Fruit fly (Drosophila melanogaster) whole organism, prepupa: ENCODE measurements around the gene Cralbp.

Experiments used
- Blimp-1 ChIP-seq: fragments of 200-800 bp; sonication (Bioruptor generic); optimal IDR thresholded peaks from 3 replicates; lab custom pipeline; 2017; ENCODE audit warnings: missing biosample characterization, missing genetic modification characterization, mild to moderate bottlenecking, moderate library complexity, missing genetic modification reagents
- CG10631 ChIP-seq: fragments of 200-800 bp; sonication (Bioruptor generic); optimal IDR thresholded peaks from 2 replicates; lab custom pipeline; 2016; ENCODE audit warnings: missing biosample characterization, missing genetic modification characterization
- CG10669 ChIP-seq: fragments of 200-800 bp; sonication (Bioruptor generic); optimal IDR thresholded peaks from 3 replicates; lab custom pipeline; 2018; ENCODE audit warnings: missing biosample characterization, mild to moderate bottlenecking, missing genetic modification characterization, moderate library complexity
- CG11762 ChIP-seq: fragments of 200-800 bp; sonication (Bioruptor generic); optimal IDR thresholded peaks from 3 replicates; lab custom pipeline; 2016; ENCODE audit warnings: missing biosample characterization, missing genetic modification characterization; ENCODE audit not compliant: insufficient read depth
- CG11902 ChIP-seq: fragments of 200-800 bp; sonication (Bioruptor generic); optimal IDR thresholded peaks from 3 replicates; lab custom pipeline; 2016; ENCODE audit warnings: missing biosample characterization, missing genetic modification characterization
- CG31627 ChIP-seq: fragments of 200-800 bp; sonication (Bioruptor generic); optimal IDR thresholded peaks from 3 replicates; lab custom pipeline; 2016; ENCODE audit warnings: missing biosample characterization, missing genetic modification characterization
- CG6163 ChIP-seq: fragments of 200-800 bp; sonication (Bioruptor generic); IDR thresholded peaks from 3 replicates; pipeline ENCODE4 v1.3.6; 2022; ENCODE audit warnings: missing biosample characterization, missing genetic modification characterization
- CG6792 ChIP-seq: fragments of 200-800 bp; sonication (Bioruptor generic); optimal IDR thresholded peaks from 3 replicates; lab custom pipeline; 2016; ENCODE audit warnings: missing biosample characterization, missing genetic modification characterization
- CG6808 ChIP-seq: fragments of 200-800 bp; sonication (Bioruptor generic); optimal IDR thresholded peaks from 3 replicates; lab custom pipeline; 2017; ENCODE audit warnings: missing biosample characterization, missing genetic modification characterization, mild to moderate bottlenecking, moderate library complexity, missing genetic modification reagents
- CG6854 ChIP-seq: fragments of 200-800 bp; sonication (Bioruptor generic); optimal IDR thresholded peaks from 2 replicates; lab custom pipeline; 2017; ENCODE audit warnings: missing biosample characterization, mild to moderate bottlenecking, missing genetic modification characterization
- CG7368 ChIP-seq: fragments of 200-800 bp; sonication (Bioruptor generic); optimal IDR thresholded peaks from 3 replicates; lab custom pipeline; 2016; ENCODE audit warnings: missing biosample characterization, missing genetic modification characterization
- CG8119 ChIP-seq: fragments of 200-800 bp; sonication (Bioruptor generic); IDR thresholded peaks from 3 replicates; pipeline ENCODE4 v1.3.6; 2022; ENCODE audit warnings: missing biosample characterization, missing genetic modification characterization
- CG8319 ChIP-seq: fragments of 200-800 bp; sonication (Bioruptor generic); optimal IDR thresholded peaks from 3 replicates; lab custom pipeline; 2016; ENCODE audit warnings: missing biosample characterization, missing genetic modification characterization
- CG8632 ChIP-seq: fragments of 200-800 bp; sonication (Bioruptor generic); optimal IDR thresholded peaks from 3 replicates; lab custom pipeline; 2016; ENCODE audit warnings: missing biosample characterization, missing genetic modification characterization
- Eip75B ChIP-seq: fragments of 200-800 bp; sonication (Bioruptor generic); optimal IDR thresholded peaks from 3 replicates; lab custom pipeline; 2016; ENCODE audit warnings: missing biosample characterization, missing genetic modification characterization
- Eip78C ChIP-seq: fragments of 200-800 bp; sonication (Bioruptor generic); peaks from one replicate; lab custom pipeline; 2016; ENCODE audit warnings: missing biosample characterization, missing genetic modification characterization
- Eip93F ChIP-seq: fragments of 200-800 bp; sonication (Bioruptor generic); optimal IDR thresholded peaks from 2 replicates; lab custom pipeline; 2016; ENCODE audit warnings: missing biosample characterization, mild to moderate bottlenecking, missing genetic modification characterization
- Hr38 ChIP-seq: sonication (Bioruptor generic); optimal IDR thresholded peaks from 2 replicates; lab custom pipeline; 2016; ENCODE audit warnings: missing biosample characterization, missing genetic modification characterization
- Hr39 ChIP-seq: fragments of 200-800 bp; sonication (Bioruptor generic); optimal IDR thresholded peaks from 2 replicates; lab custom pipeline; 2016; ENCODE audit warnings: missing biosample characterization, missing genetic modification characterization
- Hr4 ChIP-seq: fragments of 200-800 bp; sonication (Bioruptor generic); optimal IDR thresholded peaks from 3 replicates; lab custom pipeline; 2016; ENCODE audit warnings: missing biosample characterization, missing genetic modification characterization
- Lpt ChIP-seq: fragments of 200-800 bp; sonication (Bioruptor generic); optimal IDR thresholded peaks from 3 replicates; lab custom pipeline; 2016; ENCODE audit warnings: missing biosample characterization, missing genetic modification characterization
- Met ChIP-seq: fragments of 200-800 bp; sonication (Bioruptor generic); optimal IDR thresholded peaks from 3 replicates; lab custom pipeline; 2016; ENCODE audit warnings: missing biosample characterization, missing genetic modification characterization
- OdsH ChIP-seq: fragments of 200-800 bp; sonication (Bioruptor generic); optimal IDR thresholded peaks from 3 replicates; lab custom pipeline; 2016; ENCODE audit warnings: missing biosample characterization, missing genetic modification characterization
- Sox102F ChIP-seq: fragments of 200-800 bp; sonication (Bioruptor generic); optimal IDR thresholded peaks from 2 replicates; lab custom pipeline; 2016; ENCODE audit warnings: missing biosample characterization, mild to moderate bottlenecking, missing genetic modification characterization
- Sox14 ChIP-seq: fragments of 200-800 bp; sonication (Bioruptor generic); optimal IDR thresholded peaks from 3 replicates; lab custom pipeline; 2016; ENCODE audit warnings: missing biosample characterization, missing genetic modification characterization
- acj6 ChIP-seq: fragments of 200-800 bp; sonication (Bioruptor generic); optimal IDR thresholded peaks from 3 replicates; lab custom pipeline; 2016; ENCODE audit warnings: missing biosample characterization, missing genetic modification characterization
- cyc ChIP-seq: fragments of 200-800 bp; sonication (Bioruptor generic); optimal IDR thresholded peaks from 3 replicates; lab custom pipeline; 2016; ENCODE audit warnings: missing biosample characterization, missing genetic modification characterization
- dac ChIP-seq: fragments of 200-800 bp; sonication (Bioruptor generic); optimal IDR thresholded peaks from 2 replicates; lab custom pipeline; 2017; ENCODE audit warnings: missing biosample characterization, mild to moderate bottlenecking, missing genetic modification characterization
- dsx ChIP-seq: fragments of 200-800 bp; optimal IDR thresholded peaks from 3 replicates; lab custom pipeline; 2019; ENCODE audit warnings: missing biosample characterization, mild to moderate bottlenecking, missing genetic modification characterization, moderate library complexity; ENCODE audit not compliant: poor library complexity, severe bottlenecking
- eg ChIP-seq: fragments of 200-800 bp; sonication (Bioruptor generic); IDR thresholded peaks from 3 replicates; pipeline ENCODE4 v1.3.6; 2022; ENCODE audit warnings: missing biosample characterization, missing genetic modification characterization
- esn ChIP-seq: fragments of 200-800 bp; sonication (Bioruptor generic); optimal IDR thresholded peaks from 2 replicates; lab custom pipeline; 2016; ENCODE audit warnings: missing biosample characterization, mild to moderate bottlenecking, missing genetic modification characterization, moderate library complexity
- fd59A ChIP-seq: fragments of 200-800 bp; sonication (Bioruptor generic); optimal IDR thresholded peaks from 2 replicates; lab custom pipeline; 2017; ENCODE audit warnings: missing biosample characterization, mild to moderate bottlenecking, missing genetic modification characterization, missing genetic modification reagents
- fd85E ChIP-seq: fragments of 200-800 bp; sonication (Bioruptor generic); optimal IDR thresholded peaks from 3 replicates; lab custom pipeline; 2016; ENCODE audit warnings: missing biosample characterization, missing genetic modification characterization
- fkh ChIP-seq: fragments of 200-800 bp; sonication (Bioruptor generic); optimal IDR thresholded peaks from 3 replicates; lab custom pipeline; 2017; ENCODE audit warnings: missing biosample characterization, mild to moderate bottlenecking, missing genetic modification characterization, moderate library complexity
- lz ChIP-seq: fragments of 200-800 bp; sonication (Bioruptor generic); optimal IDR thresholded peaks from 3 replicates; lab custom pipeline; 2016; ENCODE audit warnings: missing biosample characterization, missing genetic modification characterization
- net ChIP-seq: fragments of 200-800 bp; sonication (Bioruptor generic); optimal IDR thresholded peaks from 3 replicates; lab custom pipeline; 2016; ENCODE audit warnings: missing biosample characterization, missing genetic modification characterization
- pdm3 ChIP-seq: fragments of 200-800 bp; sonication (Bioruptor generic); optimal IDR thresholded peaks from 3 replicates; lab custom pipeline; 2016; ENCODE audit warnings: missing biosample characterization, missing genetic modification characterization
- salr ChIP-seq, 2 experiments: fragments of 200-800 bp; sonication (Bioruptor generic); optimal IDR thresholded peaks; 3 replicates each; lab custom pipeline; 2016 to 2018; ENCODE audit warnings: missing biosample characterization in 2 of 2, missing genetic modification characterization in 2 of 2, mild to moderate bottlenecking in 1 of 2
- ss ChIP-seq, 2 experiments: fragments of 200-800 bp; sonication (Bioruptor generic); optimal IDR thresholded peaks; 2 replicates in 1 of 2; 3 replicates in 1 of 2; lab custom pipeline; 2017 to 2018; ENCODE audit warnings: mild to moderate bottlenecking in 2 of 2, missing biosample characterization in 2 of 2, missing genetic modification characterization in 2 of 2, moderate library complexity in 1 of 2
- svp ChIP-seq: fragments of 200-800 bp; sonication (Bioruptor generic); peaks from one replicate; lab custom pipeline; 2016; ENCODE audit warnings: missing biosample characterization, missing genetic modification characterization
- topi ChIP-seq: fragments of 200-800 bp; sonication (Bioruptor generic); optimal IDR thresholded peaks from 3 replicates; lab custom pipeline; 2016; ENCODE audit warnings: missing biosample characterization, missing genetic modification characterization
- vri ChIP-seq: fragments of 200-800 bp; sonication (Bioruptor generic); optimal IDR thresholded peaks from 3 replicates; lab custom pipeline; 2016; ENCODE audit warnings: missing biosample characterization, mild to moderate bottlenecking, missing genetic modification characterization

Cralbp gene

dm6 chr3L:5819310-5819709 is 32.8 kb upstream of the Cralbp start (continued):
- TF ChIP-seq pdm3 (GFP tag; lab: Kevin White, UChicago) (peak; percentile 43), CG8632 (GFP tag; lab: Kevin White, UChicago) (peak; percentile 26), fd85E (GFP tag; lab: Kevin White, UChicago) (no peak), Blimp-1 (GFP tag; lab: Kevin White, UChicago) (no peak), CG10669 (no peak), lz (GFP tag; lab: Kevin White, UChicago) (peak; percentile 47), CG31627 (peak; percentile 58), vri (peak; percentile 32), Eip78C (GFP tag; lab: Kevin White, UChicago) (peak; percentile 80), CG8119 (GFP tag; lab: Robert Waterston, UW) (no peak; the same call in 2 of the 3 replicates), CG7368 (GFP tag; lab: Kevin White, UChicago) (no peak), dac (GFP tag; lab: Kevin White, UChicago) (no peak), Hr39 (peak; percentile 65), OdsH (GFP tag; lab: Kevin White, UChicago) (peak; percentile 35), topi (GFP tag; lab: Kevin White, UChicago) (peak; percentile 49), Lpt (GFP tag; lab: Kevin White, UChicago) (peak; percentile 14), CG11902 (peak; percentile 40), esn (peak; percentile 45), CG6792 (GFP tag; lab: Kevin White, UChicago) (peak; percentile 4), ss (GFP tag; optimal IDR thresholded peaks at IDR 0.05; lab: Kevin White, UChicago) (no peak), svp (peak; percentile 73), dsx (GFP tag; lab: Kevin White, UChicago) (no peak)

- TF ChIP-seq dac (GFP tag; lab: Kevin White, UChicago): no peak
- TF ChIP-seq Eip78C (GFP tag; lab: Kevin White, UChicago): peak; percentile 26
- peak; percentile 67 for TF ChIP-seq svp
- TF ChIP-seq, all 60 proteins: peak for 2
These were observed 30.7 kb upstream of the Cralbp start for dm6 chr3L:5817177-5817576.

DNA sequence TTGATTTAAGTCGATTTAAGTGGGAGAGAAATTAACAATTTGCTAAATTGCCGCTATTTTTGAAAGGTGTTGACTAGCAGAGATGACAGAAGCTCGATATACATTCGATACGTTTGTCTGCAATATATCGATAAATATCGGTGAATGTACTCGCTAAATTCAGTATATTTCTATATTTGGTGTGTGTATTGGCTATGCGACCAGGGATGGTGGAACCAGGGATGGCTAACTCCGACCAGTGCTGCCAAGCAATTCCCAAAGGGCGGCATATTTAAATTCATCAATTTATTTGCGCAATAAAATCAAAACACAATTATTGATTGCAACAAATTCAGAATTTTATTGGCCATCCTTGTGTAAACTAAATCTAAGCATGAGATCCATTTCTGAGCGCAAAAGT is 26.5 kb upstream of the Cralbp start, which contains the start of gene mad2:
Gene mad2, minus strand, starts transcription at position 78 of the 400 bp plus-strand sequence.
- TF ChIP-seq fkh (GFP tag; lab: Kevin White, UChicago): peak; percentile 53
- peak; percentile 100 for TF ChIP-seq CG6808 (GFP tag; lab: Kevin White, UChicago)
- no peak for TF ChIP-seq Sox14 (GFP tag; lab: Kevin White, UChicago)

- TF ChIP-seq CG10669 (no peak), CG8319 (GFP tag; lab: Kevin White, UChicago) (no peak), CG6854 (GFP tag; lab: Kevin White, UChicago) (peak; percentile 35), CG6792 (GFP tag; lab: Kevin White, UChicago) (no peak), Sox102F (GFP tag; lab: Kevin White, UChicago) (no peak), OdsH (GFP tag; lab: Kevin White, UChicago) (no peak), svp (peak; percentile 90), Hr4 (GFP tag; lab: Kevin White, UChicago) (no peak), net (no peak), CG11762 (GFP tag; lab: Kevin White, UChicago) (no peak), Eip93F (GFP tag; lab: Kevin White, UChicago) (no peak), ss (GFP tag; optimal IDR thresholded peaks at IDR 0.05; lab: Kevin White, UChicago) (peak; percentile 49 to 72), eg (no peak), CG8632 (GFP tag; lab: Kevin White, UChicago) (no peak), dsx (GFP tag; lab: Kevin White, UChicago) (peak; percentile 43), fd59A (GFP tag; lab: Kevin White, UChicago) (no peak), cyc (peak; percentile 16), CG6808 (GFP tag; lab: Kevin White, UChicago) (peak; percentile 33), Met (no peak), CG10631 (GFP tag; lab: Kevin White, UChicago) (no peak), Eip78C (GFP tag; lab: Kevin White, UChicago) (peak; percentile 65), Lpt (GFP tag; lab: Kevin White, UChicago) (peak; percentile 4), CG6163 (GFP tag; lab: Robert Waterston, UW) (no peak; the same call in 2 of the 3 replicates), acj6 (GFP tag; lab: Kevin White, UChicago) (no peak), CG11902 (no peak), Hr38 (GFP tag; lab: Kevin White, UChicago) (no peak), CG7368 (GFP tag; lab: Kevin White, UChicago) (no peak), CG31627 (no peak), salr (GFP tag; optimal IDR thresholded peaks at IDR 0.05; lab: Kevin White, UChicago) (no peak), esn (no peak), Eip75B (GFP tag; lab: Kevin White, UChicago) (peak; percentile 28)
These were observed 24.3 kb upstream of the Cralbp start, which contains the start of the genes S6k and kri for dm6 chr3L:5810633-5811341. Gene S6k (minus strand): TSS chr3L:5810931. Gene kri (plus strand): TSS chr3L:5810973.
